Worm (Caenorhabditis elegans) whole organism, midembryonic: ENCODE data around the gene Y55F3AM.5.

Experiments
- T22C8.4 ChIP-seq: fragments of 200-800 bp; sonication (Bioruptor generic); IDR thresholded peaks from 2 replicates; pipeline ENCODE4 v1.3.6; 2022; ENCODE audit warnings: missing genetic modification characterization, missing compliant biosample characterization
- cog-1 ChIP-seq: sonication (generic microtip); optimal IDR thresholded peaks from 2 replicates; lab custom pipeline; 2016; ENCODE audit warnings: missing genetic modification characterization, missing compliant biosample characterization
- flt-1 ChIP-seq: fragments of 200-800 bp; sonication (Bioruptor generic); IDR thresholded peaks from 2 replicates; pipeline ENCODE4 v1.3.6; 2022; ENCODE audit warnings: missing genetic modification characterization, missing compliant biosample characterization
- klf-2 ChIP-seq: fragments of 200-800 bp; sonication (Bioruptor generic); conservative IDR thresholded peaks from 2 replicates; pipeline ENCODE4 v1.3.6; 2022; ENCODE audit warnings: missing genetic modification reagents, missing genetic modification characterization, missing compliant biosample characterization
- med-1 ChIP-seq: sonication (generic microtip); optimal IDR thresholded peaks from 2 replicates; lab custom pipeline; 2017; ENCODE audit warnings: missing genetic modification characterization, mild to moderate bottlenecking, missing compliant biosample characterization, antibody characterized with exemption, missing genetic modification reagents; ENCODE audit not compliant: insufficient read depth
- ref-1 ChIP-seq: fragments of 200-800 bp; sonication (Bioruptor generic); conservative IDR thresholded peaks from 2 replicates; pipeline ENCODE4 v1.3.6; 2022; ENCODE audit warnings: missing genetic modification reagents, missing genetic modification characterization, missing compliant biosample characterization
- tab-1 ChIP-seq: fragments of 200-800 bp; sonication (Bioruptor generic); IDR thresholded peaks from 2 replicates; pipeline ENCODE4 v1.3.6; 2022; ENCODE audit warnings: missing genetic modification characterization, missing compliant biosample characterization
- ztf-23 ChIP-seq: fragments of 200-800 bp; sonication (Bioruptor generic); IDR thresholded peaks from 2 replicates; pipeline ENCODE4 v1.3.6; 2022; ENCODE audit warnings: missing genetic modification reagents, missing genetic modification characterization, missing compliant biosample characterization
- ztf-29 ChIP-seq: fragments of 200-800 bp; sonication (Bioruptor generic); IDR thresholded peaks from 2 replicates; pipeline ENCODE4 v1.3.6; 2022; ENCODE audit warnings: missing genetic modification reagents, missing genetic modification characterization, missing compliant biosample characterization

- TF ChIP-seq ref-1 (GFP tag; lab: Robert Waterston, UW), result no peak
- TF ChIP-seq med-1 (GFP tag; lab: Kevin White, UChicago), result no peak
- no peak for TF ChIP-seq klf-2
- TF ChIP-seq T22C8.4 (GFP tag; lab: Robert Waterston, UW), result peak; percentile 83
- no peak for TF ChIP-seq ztf-23 (GFP tag; lab: Robert Waterston, UW)
- no peak for TF ChIP-seq cog-1 (tag; lab: Kevin White, UChicago)
- no peak for TF ChIP-seq flt-1 (GFP tag; lab: Robert Waterston, UW)
- TF ChIP-seq ztf-29 (GFP tag; lab: Robert Waterston, UW), result no peak
- TF ChIP-seq tab-1 (GFP tag; lab: Robert Waterston, UW), result no peak
These were observed 7.2 kb upstream of the Y55F3AM.5 start, which contains the start of gene lep-2 for ce11 chrIV:991647-992400.
